Worm (Caenorhabditis elegans) whole organism, early embryonic: ENCODE measurements around the gene F17E9.18.
"Not testable (repeated sequence)": the region's sequence is repeated elsewhere in the genome, so short reads cannot be mapped to it uniquely, and the experiment has no call there.

Source experiments
- sea-1 ChIP-seq: fragments of 200-800 bp; sonication (Bioruptor generic); conservative IDR thresholded peaks from 2 replicates; pipeline ENCODE4 v1.3.6; 2022; ENCODE audit warnings: missing genetic modification characterization, missing compliant biosample characterization
- tbx-11 ChIP-seq: fragments of 200-800 bp; sonication (Bioruptor generic); IDR thresholded peaks from 2 replicates; pipeline ENCODE4 v1.3.6; 2022; ENCODE audit warnings: missing genetic modification characterization, missing compliant biosample characterization

- not testable (repeated sequence) for TF ChIP-seq sea-1, tbx-11 (GFP tag; lab: Robert Waterston, UW)
These were observed 5.1 kb upstream of the F17E9.18 start, which contains the start of gene F17E9.16 for ce11 chrIV:8352036-8352435.
